Worm (Caenorhabditis elegans): ENCODE measurements around the gene swt-1.

DNA sequence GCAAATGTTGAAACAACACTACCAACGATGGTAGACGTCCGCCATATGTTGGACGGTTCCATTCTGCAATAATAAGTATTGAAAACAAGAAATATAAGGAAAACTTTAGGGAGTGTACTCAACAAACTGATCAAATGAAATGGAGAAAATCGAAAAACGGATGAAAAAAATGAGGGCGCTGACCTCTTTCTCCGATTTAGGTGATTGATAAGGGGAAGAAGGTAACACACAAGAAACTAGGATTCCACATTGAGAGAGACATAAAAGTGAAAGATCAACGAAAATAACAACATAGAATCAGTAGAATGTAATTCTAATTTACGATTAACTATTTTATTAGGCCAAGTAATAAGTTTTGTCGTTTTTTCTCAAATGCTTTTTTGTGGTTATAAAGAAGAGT lies 48.2 kb upstream of the swt-1 start, which contains the start of gene dpy-9:
- TF ChIP-seq egl-27 (tag; optimal IDR thresholded peaks at IDR 0.05): no peak
- no peak for TF ChIP-seq aly-2 (tag; optimal IDR thresholded peaks at IDR 0.05)
- no peak for TF ChIP-seq mdl-1 (tag; optimal IDR thresholded peaks at IDR 0.05)
- TF ChIP-seq lin-39 (tag; optimal IDR thresholded peaks at IDR 0.05): no peak
- no peak for TF ChIP-seq unc-62 (GFP tag; optimal IDR thresholded peaks at IDR 0.05)
- peak; percentile 18 for TF ChIP-seq blmp-1 (tag; optimal IDR thresholded peaks at IDR 0.05; ENCODE audit: insufficient read depth)
- no peak for TF ChIP-seq nhr-21 (tag; optimal IDR thresholded peaks at IDR 0.05)
- no peak for TF ChIP-seq unc-39 (tag; optimal IDR thresholded peaks at IDR 0.05)
- no peak for TF ChIP-seq nhr-25 (tag; optimal IDR thresholded peaks at IDR 0.05)
- no peak for TF ChIP-seq sma-9 (GFP tag; optimal IDR thresholded peaks at IDR 0.05)
- TF ChIP-seq sma-9 (tag; optimal IDR thresholded peaks at IDR 0.05): no peak

All from whole organism, L2 larva.